Worm (Caenorhabditis elegans) whole organism, L1 larva: ENCODE measurements around the gene gphr-1.
A peak's percentile ranks its signal among the peaks of the same experiment; 100 is the strongest.

Experiments
- C04F5.9 ChIP-seq: sonication (generic microtip); optimal IDR thresholded peaks from 2 replicates; lab custom pipeline; 2016; ENCODE audit warnings: missing genetic modification characterization, missing compliant biosample characterization
- C34B4.2 ChIP-seq: sonication (generic microtip); optimal IDR thresholded peaks from 2 replicates; lab custom pipeline; 2017; ENCODE audit warnings: mild to moderate bottlenecking, missing genetic modification characterization, missing compliant biosample characterization
- alr-1 ChIP-seq: fragments of 200-800 bp; sonication (Bioruptor generic); optimal IDR thresholded peaks from 2 replicates; lab custom pipeline; 2018; ENCODE audit warnings: borderline replicate concordance, mild to moderate bottlenecking, missing genetic modification characterization, missing compliant biosample characterization
- aly-2 ChIP-seq: fragments of 150-350 bp; optimal IDR thresholded peaks from 2 replicates; lab custom pipeline; 2014; ENCODE audit warnings: missing biosample characterization, missing genetic modification characterization
- blmp-1 ChIP-seq: fragments of 150-350 bp; optimal IDR thresholded peaks from 2 replicates; lab custom pipeline; 2014; ENCODE audit warnings: missing biosample characterization, missing genetic modification characterization
- ceh-63 ChIP-seq: fragments of 200-800 bp; sonication (Bioruptor generic); optimal IDR thresholded peaks from 2 replicates; lab custom pipeline; 2018; ENCODE audit warnings: mild to moderate bottlenecking, missing genetic modification characterization, missing compliant biosample characterization
- ceh-82 ChIP-seq, 3 experiments: fragments of 150-350 bp in 1 of 3; sonication (generic microtip) in 2 of 3; optimal IDR thresholded peaks; 2 replicates each; lab custom pipeline; 2014 to 2017; ENCODE audit warnings: missing biosample characterization in 3 of 3, missing genetic modification characterization in 3 of 3
- ceh-88 ChIP-seq: fragments of 200-800 bp; sonication (Bioruptor generic); IDR thresholded peaks from 2 replicates; pipeline ENCODE4 v1.3.6; 2022; ENCODE audit warnings: missing genetic modification characterization, missing compliant biosample characterization
- ces-1 ChIP-seq: fragments of 150-350 bp; optimal IDR thresholded peaks from 2 replicates; lab custom pipeline; 2014; ENCODE audit warnings: missing biosample characterization, missing genetic modification reagents, missing genetic modification characterization
- dpl-1 ChIP-seq, 3 experiments: fragments of 150-350 bp in 2 of 3; sonication (generic microtip) in 1 of 3; optimal IDR thresholded peaks; 2 replicates each; lab custom pipeline; 2014 to 2017; ENCODE audit warnings: missing biosample characterization in 3 of 3, missing genetic modification characterization in 3 of 3, missing genetic modification reagents in 3 of 3
- dsc-1 ChIP-seq: sonication (generic microtip); optimal IDR thresholded peaks from 2 replicates; lab custom pipeline; 2016; ENCODE audit warnings: mild to moderate bottlenecking, missing genetic modification characterization, missing compliant biosample characterization
- efl-1 ChIP-seq, 4 experiments: fragments of 150-350 bp; optimal IDR thresholded peaks in 3 of 4; peaks in 1 of 4; 1 replicate in 1 of 4; 2 replicates in 3 of 4; lab custom pipeline; 2014; ENCODE audit warnings: missing biosample characterization in 2 of 4, missing genetic modification characterization in 2 of 4, missing genetic modification reagents in 2 of 4
- egl-27 ChIP-seq, 2 experiments: fragments of 150-350 bp in 1 of 2; sonication (generic microtip); optimal IDR thresholded peaks; 3 replicates each; lab custom pipeline; 2017 to 2018; ENCODE audit warnings: missing biosample characterization in 2 of 2, missing genetic modification characterization in 2 of 2, missing genetic modification reagents in 2 of 2
- elt-2 ChIP-seq: sonication (generic microtip); optimal IDR thresholded peaks from 2 replicates; lab custom pipeline; 2016; ENCODE audit warnings: missing genetic modification characterization, mild to moderate bottlenecking, inconsistent platforms, missing compliant biosample characterization, missing genetic modification reagents
- elt-3 ChIP-seq, 6 experiments: fragments of 150-350 bp in 1 of 6; sonication (generic microtip); optimal IDR thresholded peaks; 2 replicates each; lab custom pipeline; 2017 to 2018; ENCODE audit warnings: missing biosample characterization in 6 of 6, missing genetic modification characterization in 6 of 6, inconsistent platforms in 1 of 6
- ets-5 ChIP-seq: fragments of 200-800 bp; sonication (Bioruptor generic); IDR thresholded peaks from 2 replicates; pipeline ENCODE4 v1.3.6; 2022; ENCODE audit warnings: missing genetic modification characterization, missing compliant biosample characterization
- fkh-10 ChIP-seq: sonication (generic microtip); optimal IDR thresholded peaks from 2 replicates; lab custom pipeline; 2017; ENCODE audit warnings: missing biosample characterization, missing genetic modification reagents, missing genetic modification characterization
- fos-1 ChIP-seq: fragments of 150-350 bp; optimal IDR thresholded peaks from 2 replicates; lab custom pipeline; 2014; ENCODE audit warnings: missing biosample characterization, missing genetic modification characterization
- grh-1 ChIP-seq: fragments of 200-800 bp; sonication (Bioruptor generic); IDR thresholded peaks from 2 replicates; pipeline ENCODE4 v1.3.6; 2022; ENCODE audit warnings: missing genetic modification reagents, missing genetic modification characterization, missing compliant biosample characterization
- hlh-4 ChIP-seq: sonication (generic microtip); optimal IDR thresholded peaks from 2 replicates; lab custom pipeline; 2016; ENCODE audit warnings: mild to moderate bottlenecking, missing genetic modification characterization, missing compliant biosample characterization
- hpl-2 ChIP-seq: fragments of 150-350 bp; optimal IDR thresholded peaks from 2 replicates; lab custom pipeline; 2014; ENCODE audit warnings: missing biosample characterization, missing genetic modification reagents, missing genetic modification characterization
- lin-15B ChIP-seq: fragments of 150-350 bp; sonication (generic microtip); optimal IDR thresholded peaks from 3 replicates; lab custom pipeline; 2014; ENCODE audit warnings: missing biosample characterization, missing genetic modification characterization
- lin-35 ChIP-seq, 2 experiments: fragments of 150-350 bp; optimal IDR thresholded peaks; 2 replicates each; lab custom pipeline; 2014; ENCODE audit warnings: missing biosample characterization in 2 of 2, missing genetic modification characterization in 2 of 2, missing genetic modification reagents in 2 of 2
- lir-3 ChIP-seq: sonication (generic microtip); optimal IDR thresholded peaks from 2 replicates; lab custom pipeline; 2016; ENCODE audit warnings: mild to moderate bottlenecking, missing genetic modification characterization, moderate library complexity, missing compliant biosample characterization; ENCODE audit not compliant: poor library complexity
- mab-9 ChIP-seq: fragments of 200-800 bp; sonication (Bioruptor generic); IDR thresholded peaks from 2 replicates; pipeline ENCODE4 v1.3.6; 2022; ENCODE audit warnings: missing genetic modification reagents, missing genetic modification characterization, missing compliant biosample characterization
- mdl-1 ChIP-seq, 2 experiments: fragments of 150-350 bp; optimal IDR thresholded peaks; 2 replicates each; lab custom pipeline; 2014 to 2017; ENCODE audit warnings: missing biosample characterization in 2 of 2, missing genetic modification characterization in 2 of 2, inconsistent platforms in 1 of 2
- mef-2 ChIP-seq: fragments of 150-350 bp; optimal IDR thresholded peaks from 2 replicates; lab custom pipeline; 2014; ENCODE audit warnings: missing biosample characterization, missing genetic modification characterization
- mep-1 ChIP-seq: fragments of 150-350 bp; optimal IDR thresholded peaks from 2 replicates; lab custom pipeline; 2014; ENCODE audit warnings: missing biosample characterization, missing genetic modification characterization
- nhr-11 ChIP-seq: fragments of 150-350 bp; optimal IDR thresholded peaks from 2 replicates; lab custom pipeline; 2014; ENCODE audit warnings: missing biosample characterization, missing genetic modification characterization
- nhr-12 ChIP-seq: sonication (generic microtip); optimal IDR thresholded peaks from 2 replicates; lab custom pipeline; 2017; ENCODE audit warnings: missing biosample characterization, missing genetic modification characterization
- nhr-19 ChIP-seq: fragments of 200-800 bp; sonication (Bioruptor generic); conservative IDR thresholded peaks from 2 replicates; pipeline ENCODE4 v1.3.6; 2022; ENCODE audit warnings: missing genetic modification characterization, missing compliant biosample characterization
- nhr-20 ChIP-seq: sonication (generic microtip); optimal IDR thresholded peaks from 2 replicates; lab custom pipeline; 2016; ENCODE audit warnings: mild to moderate bottlenecking, missing genetic modification characterization, missing compliant biosample characterization
- nhr-237 ChIP-seq: fragments of 150-350 bp; optimal IDR thresholded peaks from 2 replicates; lab custom pipeline; 2014; ENCODE audit warnings: missing biosample characterization, missing genetic modification characterization
- nhr-28 ChIP-seq: fragments of 150-350 bp; optimal IDR thresholded peaks from 2 replicates; lab custom pipeline; 2014; ENCODE audit warnings: missing biosample characterization, missing genetic modification characterization
- nhr-47 ChIP-seq: sonication (generic microtip); optimal IDR thresholded peaks from 2 replicates; lab custom pipeline; 2016; ENCODE audit warnings: mild to moderate bottlenecking, missing genetic modification characterization, moderate library complexity, missing compliant biosample characterization
- nhr-77 ChIP-seq: fragments of 150-350 bp; optimal IDR thresholded peaks from 2 replicates; lab custom pipeline; 2014; ENCODE audit warnings: missing biosample characterization, missing genetic modification characterization
- nhr-84 ChIP-seq: sonication (generic microtip); optimal IDR thresholded peaks from 2 replicates; lab custom pipeline; 2017; ENCODE audit warnings: missing biosample characterization, missing genetic modification characterization
- nhr-85 ChIP-seq: sonication (generic microtip); peaks from one replicate; lab custom pipeline; 2016; ENCODE audit warnings: missing genetic modification characterization, inconsistent platforms, missing compliant biosample characterization
- nhr-90 ChIP-seq: sonication (generic microtip); optimal IDR thresholded peaks from 2 replicates; lab custom pipeline; 2016; ENCODE audit warnings: mild to moderate bottlenecking, missing genetic modification characterization, missing compliant biosample characterization; ENCODE audit not compliant: poor library complexity
- pag-3 ChIP-seq: sonication (generic microtip); optimal IDR thresholded peaks from 2 replicates; lab custom pipeline; 2017; ENCODE audit warnings: missing genetic modification characterization, mild to moderate bottlenecking, missing compliant biosample characterization, antibody characterized with exemption, borderline replicate concordance; ENCODE audit not compliant: insufficient read depth
- pax-3 ChIP-seq: fragments of 200-800 bp; sonication (Bioruptor generic); optimal IDR thresholded peaks from 2 replicates; lab custom pipeline; 2018; ENCODE audit warnings: mild to moderate bottlenecking, missing genetic modification characterization, moderate library complexity, missing compliant biosample characterization
- pqm-1 ChIP-seq: sonication (generic microtip); optimal IDR thresholded peaks from 3 replicates; lab custom pipeline; 2017; ENCODE audit warnings: missing biosample characterization, missing genetic modification characterization
- rnt-1 ChIP-seq: sonication (generic microtip); optimal IDR thresholded peaks from 2 replicates; lab custom pipeline; 2016; ENCODE audit warnings: mild to moderate bottlenecking, missing genetic modification characterization, moderate library complexity, missing compliant biosample characterization
- snpc-4 ChIP-seq: fragments of 150-350 bp; optimal IDR thresholded peaks from 2 replicates; lab custom pipeline; 2014; ENCODE audit warnings: missing biosample characterization, missing genetic modification characterization
- snu-23 ChIP-seq: sonication (generic microtip); optimal IDR thresholded peaks from 2 replicates; lab custom pipeline; 2016; ENCODE audit warnings: missing genetic modification characterization, missing compliant biosample characterization
- sptf-1 ChIP-seq: fragments of 150-350 bp; optimal IDR thresholded peaks from 2 replicates; lab custom pipeline; 2014; ENCODE audit warnings: missing biosample characterization, missing genetic modification characterization
- swsn-7 ChIP-seq: sonication (generic microtip); optimal IDR thresholded peaks from 2 replicates; lab custom pipeline; 2016; ENCODE audit warnings: missing genetic modification characterization, missing compliant biosample characterization
- tbx-2 ChIP-seq: sonication (generic microtip); optimal IDR thresholded peaks from 2 replicates; lab custom pipeline; 2016; ENCODE audit warnings: missing genetic modification characterization, missing compliant biosample characterization
- unc-130 ChIP-seq: fragments of 150-350 bp; optimal IDR thresholded peaks from 2 replicates; lab custom pipeline; 2017; ENCODE audit warnings: missing biosample characterization, missing genetic modification characterization, inconsistent platforms
- xbp-1 ChIP-seq: sonication (generic microtip); optimal IDR thresholded peaks from 2 replicates; lab custom pipeline; 2016; ENCODE audit warnings: missing genetic modification characterization, missing compliant biosample characterization
- zag-1 ChIP-seq: fragments of 150-350 bp; optimal IDR thresholded peaks from 2 replicates; lab custom pipeline; 2014; ENCODE audit warnings: missing biosample characterization, missing genetic modification characterization
- zip-4 ChIP-seq: fragments of 200-800 bp; sonication (Bioruptor generic); optimal IDR thresholded peaks from 2 replicates; lab custom pipeline; 2018; ENCODE audit warnings: mild to moderate bottlenecking, missing genetic modification characterization, moderate library complexity, missing compliant biosample characterization
- ztf-4 ChIP-seq: fragments of 150-350 bp; optimal IDR thresholded peaks from 2 replicates; lab custom pipeline; 2014; ENCODE audit warnings: missing biosample characterization, missing genetic modification characterization

The gphr-1 gene

ce11 chrIII:12178121-12178520 lies 40.7 kb upstream of the gphr-1 start (continued):
- no peak for TF ChIP-seq xbp-1 (tag; lab: Kevin White, UChicago)
- no peak for TF ChIP-seq zip-4 (GFP tag; lab: Kevin White, UChicago)
- TF ChIP-seq ceh-88 (GFP tag; lab: Robert Waterston, UW): no peak
- no peak for TF ChIP-seq elt-3 (tag; optimal IDR thresholded peaks at IDR 0.05; lab: Kevin White, UChicago)
- TF ChIP-seq hlh-4: no peak
- no peak for TF ChIP-seq ceh-82 (tag; optimal IDR thresholded peaks at IDR 0.05; lab: Kevin White, UChicago)
- TF ChIP-seq unc-130 (tag; lab: Kevin White, UChicago): no peak
- TF ChIP-seq snpc-4: no peak
- no peak for TF ChIP-seq nhr-11 (tag; lab: Kevin White, UChicago)
- peak; percentile 33 for TF ChIP-seq nhr-19 (GFP tag; lab: Robert Waterston, UW)
- TF ChIP-seq nhr-84 (tag; lab: Kevin White, UChicago): no peak
- TF ChIP-seq mep-1 (tag; lab: Kevin White, UChicago): peak; percentile 51
- peak in 1 of 2 experiments; percentile 3 for TF ChIP-seq mdl-1 (tag; optimal IDR thresholded peaks at IDR 0.05; lab: Kevin White, UChicago)
- no peak for TF ChIP-seq C04F5.9 (tag; lab: Kevin White, UChicago)
- peak; percentile 5 for TF ChIP-seq tbx-2 (tag; lab: Kevin White, UChicago)
- TF ChIP-seq elt-2: no peak
- TF ChIP-seq alr-1 (tag; lab: Kevin White, UChicago): no peak
- TF ChIP-seq mab-9 (GFP tag; lab: Robert Waterston, UW): no peak
- no peak for TF ChIP-seq pqm-1 (tag; lab: Kevin White, UChicago)
- no peak for TF ChIP-seq ztf-4
- TF ChIP-seq ets-5 (GFP tag; lab: Robert Waterston, UW): no peak
- TF ChIP-seq snu-23 (GFP tag; lab: Kevin White, UChicago): peak; percentile 27
- peak; percentile 21 for TF ChIP-seq nhr-90 (tag; lab: Kevin White, UChicago)
- TF ChIP-seq zag-1 (tag; lab: Kevin White, UChicago): no peak
- peak in 1 of 2 experiments; percentile 34 for TF ChIP-seq efl-1 (optimal IDR thresholded peaks at IDR 0.05; lab: Kevin White, UChicago)
- TF ChIP-seq efl-1 (GFP tag; optimal IDR thresholded peaks at IDR 0.05 in 1 of 2; lab: Kevin White, UChicago): peak in 1 of 2 experiments; percentile 86
- TF ChIP-seq nhr-237: no peak
- no peak for TF ChIP-seq rnt-1 (tag; lab: Kevin White, UChicago)
- no peak for TF ChIP-seq fkh-10
- no peak for TF ChIP-seq dpl-1 (GFP tag; optimal IDR thresholded peaks at IDR 0.05; lab: Kevin White, UChicago)
- TF ChIP-seq nhr-47: no peak
- TF ChIP-seq grh-1 (GFP tag; lab: Robert Waterston, UW): 0 out of 2 replicates have a peak, but pooled peaks have one; percentile 20
- no peak for TF ChIP-seq lir-3 (tag; lab: Kevin White, UChicago)
- TF ChIP-seq nhr-28: no peak
- peak; percentile 84 for TF ChIP-seq nhr-85 (tag; lab: Kevin White, UChicago)
- TF ChIP-seq lin-35 (GFP tag; optimal IDR thresholded peaks at IDR 0.05; lab: Kevin White, UChicago): peak in 1 of 2 experiments; percentile 14
- no peak for TF ChIP-seq C34B4.2 (tag; lab: Kevin White, UChicago)
- no peak for TF ChIP-seq nhr-12 (tag; lab: Kevin White, UChicago)
- no peak for TF ChIP-seq lin-15B
- TF ChIP-seq sptf-1 (tag; lab: Kevin White, UChicago): no peak
- TF ChIP-seq nhr-77 (tag; lab: Kevin White, UChicago): peak; percentile 52
- peak; percentile 32 for TF ChIP-seq nhr-20 (tag; lab: Kevin White, UChicago)
- no peak for TF ChIP-seq egl-27 (tag; optimal IDR thresholded peaks at IDR 0.05; lab: Kevin White, UChicago)
- TF ChIP-seq swsn-7: peak; percentile 15
- TF ChIP-seq hpl-2 (GFP tag; lab: Kevin White, UChicago): no peak
- no peak for TF ChIP-seq ceh-63
- TF ChIP-seq aly-2: no peak
- no peak for TF ChIP-seq dsc-1
- TF ChIP-seq pag-3 (tag; lab: Kevin White, UChicago): no peak
- TF ChIP-seq blmp-1 (tag; lab: Kevin White, UChicago): peak; percentile 88
- TF ChIP-seq fos-1 (tag; lab: Kevin White, UChicago): no peak
- no peak for TF ChIP-seq pax-3 (tag; lab: Kevin White, UChicago)
- no peak for TF ChIP-seq mef-2 (tag; lab: Kevin White, UChicago)
- no peak for TF ChIP-seq ces-1 (GFP tag; lab: Kevin White, UChicago)
